Fruit fly (Drosophila melanogaster) whole organism, prepupa: ENCODE results near the gene LysRS.

Source experiments
- Blimp-1 ChIP-seq: fragments of 200-800 bp; sonication (Bioruptor generic); optimal IDR thresholded peaks from 3 replicates; lab custom pipeline; 2017; ENCODE audit warnings: missing biosample characterization, missing genetic modification characterization, mild to moderate bottlenecking, moderate library complexity, missing genetic modification reagents
- CG10631 ChIP-seq: fragments of 200-800 bp; sonication (Bioruptor generic); optimal IDR thresholded peaks from 2 replicates; lab custom pipeline; 2016; ENCODE audit warnings: missing biosample characterization, missing genetic modification characterization
- CG10669 ChIP-seq: fragments of 200-800 bp; sonication (Bioruptor generic); optimal IDR thresholded peaks from 3 replicates; lab custom pipeline; 2018; ENCODE audit warnings: missing biosample characterization, mild to moderate bottlenecking, missing genetic modification characterization, moderate library complexity
- CG11294 ChIP-seq: fragments of 200-800 bp; sonication (Bioruptor generic); IDR thresholded peaks from 2 replicates; pipeline ENCODE4 v1.3.6; 2022; ENCODE audit warnings: missing biosample characterization, missing genetic modification characterization
- CG11762 ChIP-seq: fragments of 200-800 bp; sonication (Bioruptor generic); optimal IDR thresholded peaks from 3 replicates; lab custom pipeline; 2016; ENCODE audit warnings: missing biosample characterization, missing genetic modification characterization; ENCODE audit not compliant: insufficient read depth
- CG1621 ChIP-seq: fragments of 200-800 bp; sonication (Bioruptor generic); optimal IDR thresholded peaks from 3 replicates; lab custom pipeline; 2018; ENCODE audit warnings: missing biosample characterization, mild to moderate bottlenecking, missing genetic modification characterization
- CG3032 ChIP-seq: fragments of 200-800 bp; optimal IDR thresholded peaks from 2 replicates; lab custom pipeline; 2019; ENCODE audit warnings: missing biosample characterization, mild to moderate bottlenecking, missing genetic modification characterization, moderate library complexity
- CG31627 ChIP-seq: fragments of 200-800 bp; sonication (Bioruptor generic); optimal IDR thresholded peaks from 3 replicates; lab custom pipeline; 2016; ENCODE audit warnings: missing biosample characterization, missing genetic modification characterization
- CG32006 ChIP-seq: fragments of 200-800 bp; sonication (Bioruptor generic); optimal IDR thresholded peaks from 3 replicates; lab custom pipeline; 2017; ENCODE audit warnings: missing biosample characterization, mild to moderate bottlenecking, missing genetic modification characterization
- CG34406 ChIP-seq: fragments of 200-800 bp; sonication (Bioruptor generic); optimal IDR thresholded peaks from 3 replicates; lab custom pipeline; 2016; ENCODE audit warnings: missing biosample characterization, missing genetic modification characterization
- CG3919 ChIP-seq: fragments of 200-800 bp; sonication (Bioruptor generic); optimal IDR thresholded peaks from 3 replicates; lab custom pipeline; 2016; ENCODE audit warnings: missing biosample characterization, missing genetic modification characterization
- CG6276 ChIP-seq: fragments of 200-800 bp; sonication (Bioruptor generic); optimal IDR thresholded peaks from 2 replicates; lab custom pipeline; 2017; ENCODE audit warnings: missing biosample characterization, mild to moderate bottlenecking, missing genetic modification characterization
- CG6792 ChIP-seq: fragments of 200-800 bp; sonication (Bioruptor generic); optimal IDR thresholded peaks from 3 replicates; lab custom pipeline; 2016; ENCODE audit warnings: missing biosample characterization, missing genetic modification characterization
- CG6808 ChIP-seq: fragments of 200-800 bp; sonication (Bioruptor generic); optimal IDR thresholded peaks from 3 replicates; lab custom pipeline; 2017; ENCODE audit warnings: missing biosample characterization, missing genetic modification characterization, mild to moderate bottlenecking, moderate library complexity, missing genetic modification reagents
- CG6854 ChIP-seq: fragments of 200-800 bp; sonication (Bioruptor generic); optimal IDR thresholded peaks from 2 replicates; lab custom pipeline; 2017; ENCODE audit warnings: missing biosample characterization, mild to moderate bottlenecking, missing genetic modification characterization
- CG8119 ChIP-seq: fragments of 200-800 bp; sonication (Bioruptor generic); IDR thresholded peaks from 3 replicates; pipeline ENCODE4 v1.3.6; 2022; ENCODE audit warnings: missing biosample characterization, missing genetic modification characterization
- CG8632 ChIP-seq: fragments of 200-800 bp; sonication (Bioruptor generic); optimal IDR thresholded peaks from 3 replicates; lab custom pipeline; 2016; ENCODE audit warnings: missing biosample characterization, missing genetic modification characterization
- Eip75B ChIP-seq: fragments of 200-800 bp; sonication (Bioruptor generic); optimal IDR thresholded peaks from 3 replicates; lab custom pipeline; 2016; ENCODE audit warnings: missing biosample characterization, missing genetic modification characterization
- Eip78C ChIP-seq: fragments of 200-800 bp; sonication (Bioruptor generic); peaks from one replicate; lab custom pipeline; 2016; ENCODE audit warnings: missing biosample characterization, missing genetic modification characterization
- Eip93F ChIP-seq: fragments of 200-800 bp; sonication (Bioruptor generic); optimal IDR thresholded peaks from 2 replicates; lab custom pipeline; 2016; ENCODE audit warnings: missing biosample characterization, mild to moderate bottlenecking, missing genetic modification characterization
- Ets21C ChIP-seq: fragments of 200-800 bp; sonication (Bioruptor generic); optimal IDR thresholded peaks from 3 replicates; lab custom pipeline; 2016; ENCODE audit warnings: missing biosample characterization, missing genetic modification characterization
- Ets96B ChIP-seq: fragments of 200-800 bp; optimal IDR thresholded peaks from 2 replicates; lab custom pipeline; 2019; ENCODE audit warnings: missing biosample characterization, mild to moderate bottlenecking, missing genetic modification characterization, moderate library complexity
- Hr39 ChIP-seq: fragments of 200-800 bp; sonication (Bioruptor generic); optimal IDR thresholded peaks from 2 replicates; lab custom pipeline; 2016; ENCODE audit warnings: missing biosample characterization, missing genetic modification characterization
- Met ChIP-seq: fragments of 200-800 bp; sonication (Bioruptor generic); optimal IDR thresholded peaks from 3 replicates; lab custom pipeline; 2016; ENCODE audit warnings: missing biosample characterization, missing genetic modification characterization
- Smox ChIP-seq: fragments of 200-800 bp; sonication (Bioruptor generic); optimal IDR thresholded peaks from 3 replicates; lab custom pipeline; 2016; ENCODE audit warnings: missing biosample characterization, missing genetic modification characterization
- acj6 ChIP-seq: fragments of 200-800 bp; sonication (Bioruptor generic); optimal IDR thresholded peaks from 3 replicates; lab custom pipeline; 2016; ENCODE audit warnings: missing biosample characterization, missing genetic modification characterization
- cyc ChIP-seq: fragments of 200-800 bp; sonication (Bioruptor generic); optimal IDR thresholded peaks from 3 replicates; lab custom pipeline; 2016; ENCODE audit warnings: missing biosample characterization, missing genetic modification characterization
- esn ChIP-seq: fragments of 200-800 bp; sonication (Bioruptor generic); optimal IDR thresholded peaks from 2 replicates; lab custom pipeline; 2016; ENCODE audit warnings: missing biosample characterization, mild to moderate bottlenecking, missing genetic modification characterization, moderate library complexity
- fd85E ChIP-seq: fragments of 200-800 bp; sonication (Bioruptor generic); optimal IDR thresholded peaks from 3 replicates; lab custom pipeline; 2016; ENCODE audit warnings: missing biosample characterization, missing genetic modification characterization
- fkh ChIP-seq: fragments of 200-800 bp; sonication (Bioruptor generic); optimal IDR thresholded peaks from 3 replicates; lab custom pipeline; 2017; ENCODE audit warnings: missing biosample characterization, mild to moderate bottlenecking, missing genetic modification characterization, moderate library complexity
- lz ChIP-seq: fragments of 200-800 bp; sonication (Bioruptor generic); optimal IDR thresholded peaks from 3 replicates; lab custom pipeline; 2016; ENCODE audit warnings: missing biosample characterization, missing genetic modification characterization
- net ChIP-seq: fragments of 200-800 bp; sonication (Bioruptor generic); optimal IDR thresholded peaks from 3 replicates; lab custom pipeline; 2016; ENCODE audit warnings: missing biosample characterization, missing genetic modification characterization
- pdm3 ChIP-seq: fragments of 200-800 bp; sonication (Bioruptor generic); optimal IDR thresholded peaks from 3 replicates; lab custom pipeline; 2016; ENCODE audit warnings: missing biosample characterization, missing genetic modification characterization
- svp ChIP-seq: fragments of 200-800 bp; sonication (Bioruptor generic); peaks from one replicate; lab custom pipeline; 2016; ENCODE audit warnings: missing biosample characterization, missing genetic modification characterization
- topi ChIP-seq: fragments of 200-800 bp; sonication (Bioruptor generic); optimal IDR thresholded peaks from 3 replicates; lab custom pipeline; 2016; ENCODE audit warnings: missing biosample characterization, missing genetic modification characterization

Gene LysRS

dm6 chrX:9615471-9615870 lies 6.8 kb upstream of the LysRS start:
- TF ChIP-seq CG31627 (peak; percentile 37), cyc (GFP tag; lab: Kevin White, UChicago) (peak; percentile 16), lz (GFP tag; lab: Kevin White, UChicago) (peak; percentile 39), CG1621 (tag; lab: Kevin White, UChicago) (no peak), Ets96B (tag; lab: Kevin White, UChicago) (no peak), CG6276 (GFP tag; lab: Kevin White, UChicago) (no peak), Eip75B (GFP tag; lab: Kevin White, UChicago) (no peak), CG3032 (no peak), Hr39 (GFP tag; lab: Kevin White, UChicago) (peak; percentile 31), CG6792 (GFP tag; lab: Kevin White, UChicago) (no peak), Eip78C (peak; percentile 82), esn (GFP tag; lab: Kevin White, UChicago) (peak; percentile 52), Blimp-1 (GFP tag; lab: Kevin White, UChicago) (no peak), CG3919 (GFP tag; lab: Kevin White, UChicago) (no peak), Eip93F (GFP tag; lab: Kevin White, UChicago) (no peak), CG10631 (no peak), CG11762 (GFP tag; lab: Kevin White, UChicago) (no peak), Ets21C (GFP tag; lab: Kevin White, UChicago) (no peak), fd85E (GFP tag; lab: Kevin White, UChicago) (no peak), topi (GFP tag; lab: Kevin White, UChicago) (peak; percentile 37), pdm3 (GFP tag; lab: Kevin White, UChicago) (no peak), svp (peak; percentile 72), Met (GFP tag; lab: Kevin White, UChicago) (peak; percentile 22)

dm6 chrX:9605783-9606182 lies 2.9 kb downstream of the LysRS start, which contains the start of gene Lst8:
Gene Lst8 (minus strand): TSS chrX:9605969.
- TF ChIP-seq Eip93F (GFP tag; lab: Kevin White, UChicago) (no peak), CG11294 (no peak), CG31627 (no peak), fkh (GFP tag; lab: Kevin White, UChicago) (no peak), CG8119 (GFP tag; lab: Robert Waterston, UW) (no peak), acj6 (no peak), Eip75B (GFP tag; lab: Kevin White, UChicago) (no peak), CG34406 (GFP tag; lab: Kevin White, UChicago) (no peak), Smox (GFP tag; lab: Kevin White, UChicago) (no peak), net (GFP tag; lab: Kevin White, UChicago) (no peak), CG6854 (no peak), CG3919 (GFP tag; lab: Kevin White, UChicago) (no peak), Ets96B (tag; lab: Kevin White, UChicago) (no peak), fd85E (GFP tag; lab: Kevin White, UChicago) (no peak), CG10669 (GFP tag; lab: Kevin White, UChicago) (no peak)

- TF ChIP-seq CG8632 (no peak), CG6808 (GFP tag; lab: Kevin White, UChicago) (peak; percentile 95), CG32006 (GFP tag; lab: Kevin White, UChicago) (no peak), CG3919 (GFP tag; lab: Kevin White, UChicago) (no peak), svp (peak; percentile 58)
These were observed 7.6 kb downstream of the LysRS start, which contains the start of gene Gga for dm6 chrX:9600818-9601732. Gene Gga (plus strand): TSS chrX:9601030.
